Fruit fly (Drosophila melanogaster): ENCODE measurements around the gene CG15021.

The CG15021 gene

dm6 chr3L:4461454-4462045, 25.0 kb downstream of the CG15021 start, which contains the start of gene CG15023 (continued):
- TF ChIP-seq slbo (GFP tag; IDR thresholded peaks at IDR 0.05) = no peak; the same call in 1 of the 2 replicates
- TF ChIP-seq gem (tag; optimal IDR thresholded peaks at IDR 0.05) = peak; percentile 61
- no peak for TF ChIP-seq CG1024 (GFP tag; IDR thresholded peaks at IDR 0.05)
- TF ChIP-seq Taf1 (GFP tag; IDR thresholded peaks at IDR 0.05) = no peak
- TF ChIP-seq CG13894 (tag; optimal IDR thresholded peaks at IDR 0.05) = peak; percentile 7

- TF ChIP-seq CG12769 (tag; optimal IDR thresholded peaks at IDR 0.05) = peak; percentile 1
- no peak for TF ChIP-seq CG10366 (GFP tag; IDR thresholded peaks at IDR 0.05)
- no peak for TF ChIP-seq ato (GFP tag; IDR thresholded peaks at IDR 0.05; ENCODE audit: partially characterized antibody)
- no peak for TF ChIP-seq CG34376 (GFP tag; optimal IDR thresholded peaks at IDR 0.05)
- no peak for TF ChIP-seq peb (GFP tag; IDR thresholded peaks at IDR 0.05)
- no peak for TF ChIP-seq CG16815 (GFP tag; optimal IDR thresholded peaks at IDR 0.05)
- no peak for TF ChIP-seq CG12942 (GFP tag; optimal IDR thresholded peaks at IDR 0.05)
- no peak for TF ChIP-seq CG4820 (GFP tag; optimal IDR thresholded peaks at IDR 0.05)
- TF ChIP-seq ken (GFP tag; IDR thresholded peaks at IDR 0.05) = no peak
- TF ChIP-seq lov (optimal IDR thresholded peaks at IDR 0.05) = no peak
- no peak for TF ChIP-seq lov (GFP tag; IDR thresholded peaks at IDR 0.05)
- TF ChIP-seq klu (GFP tag; IDR thresholded peaks at IDR 0.05) = no peak
- TF ChIP-seq CG11560 (tag; IDR thresholded peaks at IDR 0.05) = no peak
- no peak for TF ChIP-seq CG8290 (GFP tag; optimal IDR thresholded peaks at IDR 0.05)
- TF ChIP-seq CG8290 (tag; optimal IDR thresholded peaks at IDR 0.05) = peak in 1 of 2 experiments; percentile 24
- TF ChIP-seq chif (GFP tag; optimal IDR thresholded peaks at IDR 0.05) = no peak
- TF ChIP-seq chinmo (GFP tag; IDR thresholded peaks at IDR 0.05; ENCODE audit: partially characterized antibody) = peak; percentile 92; the same call in 2 of the 4 replicates
- TF ChIP-seq bowl (GFP tag; IDR thresholded peaks at IDR 0.05) = no peak
- TF ChIP-seq mld (GFP tag; IDR thresholded peaks at IDR 0.05; ENCODE audit: partially characterized antibody) = no peak
- no peak for TF ChIP-seq CG12155 (GFP tag; optimal IDR thresholded peaks at IDR 0.05)
- TF ChIP-seq CG10462 (GFP tag; optimal IDR thresholded peaks at IDR 0.05) = no peak
- TF ChIP-seq Awh (GFP tag; IDR thresholded peaks at IDR 0.05) = 0 out of 2 replicates have a peak, but pooled peaks have one; percentile 7
- no peak for TF ChIP-seq CG10274 (GFP tag; optimal IDR thresholded peaks at IDR 0.05)
- TF ChIP-seq CG7839 (tag; optimal IDR thresholded peaks at IDR 0.05) = no peak
- TF ChIP-seq crp (GFP tag; optimal IDR thresholded peaks at IDR 0.05) = no peak
- TF ChIP-seq sima (GFP tag; optimal IDR thresholded peaks at IDR 0.05) = no peak
- peak; percentile 38 for TF ChIP-seq sens (GFP tag)
- no peak for TF ChIP-seq CG3281 (GFP tag; optimal IDR thresholded peaks at IDR 0.05)
- peak in 1 of 2 experiments; percentile 78 for TF ChIP-seq Hr78 (GFP tag; optimal IDR thresholded peaks at IDR 0.05)
- no peak for TF ChIP-seq CG13424 (tag; optimal IDR thresholded peaks at IDR 0.05)
- TF ChIP-seq CG16863 (GFP tag; optimal IDR thresholded peaks at IDR 0.05) = no peak
- no peak for TF ChIP-seq CG4404 (GFP tag; IDR thresholded peaks at IDR 0.05)
- TF ChIP-seq Lpt (GFP tag; optimal IDR thresholded peaks at IDR 0.05) = no peak
- no peak for TF ChIP-seq tx (GFP tag; optimal IDR thresholded peaks at IDR 0.05)
- TF ChIP-seq CG17568 (GFP tag; optimal IDR thresholded peaks at IDR 0.05) = no peak
- no peak for TF ChIP-seq CG11398 (GFP tag; optimal IDR thresholded peaks at IDR 0.05)
- TF ChIP-seq pros (GFP tag; optimal IDR thresholded peaks at IDR 0.05) = peak; percentile 83
- no peak for TF ChIP-seq CG17359 (tag; optimal IDR thresholded peaks at IDR 0.05)
- TF ChIP-seq mirr (GFP tag; optimal IDR thresholded peaks at IDR 0.05) = peak; percentile 6
- no peak for TF ChIP-seq CG14014 (GFP tag; IDR thresholded peaks at IDR 0.05)
- TF ChIP-seq kah (GFP tag; optimal IDR thresholded peaks at IDR 0.05) = no peak
Measured at dm6 chr3L:4463773-4464301, 27.3 kb downstream of the CG15021 start, which contains the start of gene CG15024. Gene CG15024 (minus strand): TSS chr3L:4463823.
